1 fruit fly cellular context compared by ENCODE assay signal in genomic region chr2L:2755323-2755695, dm6.
A peak's percentile ranks its signal among the peaks of the same experiment; 100 is the strongest.
TF ChIP-seq lines count a peak whose summit lies in the region.

No protein-coding gene starts in this region.

TF ChIP-seq in whole organism, embryonic, 481 proteins besides CTCF, POLR2A, EP300 and RAD21 (continued from another document):
- TF ChIP-seq Camta (GFP tag; optimal IDR thresholded peaks at IDR 0.05; lab: Kevin White, UChicago): no peak
- TF ChIP-seq yki (optimal IDR thresholded peaks at IDR 0.05; lab: Kevin White, UChicago): peak; percentile 98
- peak; percentile 57 for TF ChIP-seq twi (tag; optimal IDR thresholded peaks at IDR 0.05; lab: Kevin White, UChicago)
- TF ChIP-seq Dp (GFP tag; optimal IDR thresholded peaks at IDR 0.05; lab: Kevin White, UChicago): peak; percentile 75
- TF ChIP-seq HLHmδ (GFP tag; optimal IDR thresholded peaks at IDR 0.05; lab: Kevin White, UChicago): peak; percentile 48
- peak in 1 of 2 experiments; percentile 35 for TF ChIP-seq Eip74EF (GFP tag; optimal IDR thresholded peaks at IDR 0.05; lab: Kevin White, UChicago)
- TF ChIP-seq ac (GFP tag; optimal IDR thresholded peaks at IDR 0.05; lab: Kevin White, UChicago): no peak
- no peak for TF ChIP-seq NK7.1 (GFP tag; optimal IDR thresholded peaks at IDR 0.05; lab: Kevin White, UChicago)
- peak; percentile 84 for TF ChIP-seq lbe (GFP tag; optimal IDR thresholded peaks at IDR 0.05; lab: Kevin White, UChicago)
- TF ChIP-seq cg (GFP tag; optimal IDR thresholded peaks at IDR 0.05; lab: Kevin White, UChicago): peak; percentile 38
- TF ChIP-seq CG8388 (GFP tag; optimal IDR thresholded peaks at IDR 0.05; lab: Kevin White, UChicago): no peak
- TF ChIP-seq kni (GFP tag; optimal IDR thresholded peaks at IDR 0.05; lab: Kevin White, UChicago): peak; percentile 73
- peak; percentile 7 for TF ChIP-seq Med (GFP tag; lab: Kevin White, UChicago)
- peak in 1 of 2 experiments; percentile 26 for TF ChIP-seq bsh (GFP tag; optimal IDR thresholded peaks at IDR 0.05; lab: Kevin White, UChicago)
- TF ChIP-seq shn (GFP tag; optimal IDR thresholded peaks at IDR 0.05; lab: Kevin White, UChicago): no peak
- TF ChIP-seq pros (GFP tag; optimal IDR thresholded peaks at IDR 0.05; lab: Kevin White, UChicago): peak; percentile 86
